Worm (Caenorhabditis elegans) whole organism, late embryonic: ENCODE measurements around the gene F54F7.3.
A peak's percentile ranks its signal among the peaks of the same experiment; 100 is the strongest.

Experiments
- C38D4.7 ChIP-seq: fragments of 200-800 bp; sonication (Bioruptor generic); optimal IDR thresholded peaks from 2 replicates; lab custom pipeline; 2018; ENCODE audit warnings: mild to moderate bottlenecking, missing genetic modification characterization, moderate library complexity, missing compliant biosample characterization
- K09A11.1 ChIP-seq: sonication (generic microtip); optimal IDR thresholded peaks from 2 replicates; lab custom pipeline; 2017; ENCODE audit warnings: antibody characterized with exemption, mild to moderate bottlenecking, missing genetic modification characterization, missing compliant biosample characterization; ENCODE audit not compliant: insufficient read depth
- T23F11.4 ChIP-seq: fragments of 200-800 bp; sonication (Bioruptor generic); optimal IDR thresholded peaks from 2 replicates; lab custom pipeline; 2018; ENCODE audit warnings: mild to moderate bottlenecking, missing genetic modification characterization, missing compliant biosample characterization
- Y22D7AL.16 ChIP-seq: sonication (generic microtip); optimal IDR thresholded peaks from 2 replicates; lab custom pipeline; 2016; ENCODE audit warnings: missing genetic modification characterization, missing compliant biosample characterization
- ama-1 ChIP-seq: fragments of 150-350 bp; optimal IDR thresholded peaks from 2 replicates; lab custom pipeline; 2014
- ceh-18 ChIP-seq: sonication (generic microtip); optimal IDR thresholded peaks from 2 replicates; lab custom pipeline; 2016; ENCODE audit warnings: missing genetic modification characterization, missing compliant biosample characterization
- ceh-2 ChIP-seq: sonication (generic microtip); optimal IDR thresholded peaks from 2 replicates; lab custom pipeline; 2016; ENCODE audit warnings: missing genotype, missing genetic modification characterization, missing compliant biosample characterization
- ceh-24 ChIP-seq: sonication (generic microtip); optimal IDR thresholded peaks from 2 replicates; lab custom pipeline; 2016; ENCODE audit warnings: mild to moderate bottlenecking, missing genetic modification characterization, missing compliant biosample characterization
- ceh-30 ChIP-seq: fragments of 150-350 bp; optimal IDR thresholded peaks from 2 replicates; lab custom pipeline; 2014; ENCODE audit warnings: missing biosample characterization, missing genetic modification characterization
- ceh-45 ChIP-seq: fragments of 200-800 bp; sonication (Bioruptor generic); IDR thresholded peaks from 2 replicates; pipeline ENCODE4 v1.3.6; 2022; ENCODE audit warnings: missing genetic modification reagents, missing genetic modification characterization, missing compliant biosample characterization
- ceh-48 ChIP-seq: sonication (generic microtip); optimal IDR thresholded peaks from 2 replicates; lab custom pipeline; 2016; ENCODE audit warnings: missing genetic modification characterization, inconsistent platforms, missing compliant biosample characterization
- che-1 ChIP-seq: sonication (generic microtip); optimal IDR thresholded peaks from 2 replicates; lab custom pipeline; 2016; ENCODE audit warnings: mild to moderate bottlenecking, missing genetic modification characterization, missing compliant biosample characterization
- dmd-4 ChIP-seq: sonication (generic microtip); optimal IDR thresholded peaks from 2 replicates; lab custom pipeline; 2016; ENCODE audit warnings: borderline replicate concordance, missing genetic modification characterization, missing compliant biosample characterization
- elt-2 ChIP-seq: sonication (generic microtip); optimal IDR thresholded peaks from 2 replicates; lab custom pipeline; 2016; ENCODE audit warnings: missing genetic modification reagents, missing genetic modification characterization, missing compliant biosample characterization
- elt-4 ChIP-seq: sonication (generic microtip); optimal IDR thresholded peaks from 2 replicates; lab custom pipeline; 2016; ENCODE audit warnings: missing genetic modification characterization, missing compliant biosample characterization
- ets-4 ChIP-seq: sonication (generic microtip); optimal IDR thresholded peaks from 2 replicates; lab custom pipeline; 2016; ENCODE audit warnings: missing genetic modification characterization, missing compliant biosample characterization
- fax-1 ChIP-seq: sonication (generic microtip); optimal IDR thresholded peaks from 2 replicates; lab custom pipeline; 2016; ENCODE audit warnings: missing genotype, missing genetic modification characterization, missing compliant biosample characterization
- fkh-10 ChIP-seq: fragments of 150-350 bp; optimal IDR thresholded peaks from 2 replicates; lab custom pipeline; 2014; ENCODE audit warnings: missing biosample characterization, missing genetic modification reagents, missing genetic modification characterization
- fkh-6 ChIP-seq: sonication (generic microtip); optimal IDR thresholded peaks from 2 replicates; lab custom pipeline; 2016; ENCODE audit warnings: missing genetic modification characterization, missing compliant biosample characterization
- gmeb-2 ChIP-seq: sonication (generic microtip); optimal IDR thresholded peaks from 2 replicates; lab custom pipeline; 2016; ENCODE audit warnings: missing genetic modification characterization, inconsistent platforms, missing compliant biosample characterization
- hlh-15 ChIP-seq: sonication (generic microtip); optimal IDR thresholded peaks from 2 replicates; lab custom pipeline; 2016; ENCODE audit warnings: missing genetic modification characterization, missing compliant biosample characterization
- lin-11 ChIP-seq: fragments of 200-800 bp; sonication (Bioruptor generic); optimal IDR thresholded peaks from 2 replicates; lab custom pipeline; 2018; ENCODE audit warnings: mild to moderate bottlenecking, missing genetic modification characterization, missing compliant biosample characterization
- mec-3 ChIP-seq: sonication (generic microtip); optimal IDR thresholded peaks from 2 replicates; lab custom pipeline; 2016; ENCODE audit warnings: borderline replicate concordance, missing genetic modification characterization, missing compliant biosample characterization
- nhr-11 ChIP-seq: fragments of 150-350 bp; optimal IDR thresholded peaks from 2 replicates; lab custom pipeline; 2014; ENCODE audit warnings: missing biosample characterization, missing genetic modification characterization
- npax-4 ChIP-seq: sonication (generic microtip); optimal IDR thresholded peaks from 2 replicates; lab custom pipeline; 2016; ENCODE audit warnings: missing genetic modification characterization, missing compliant biosample characterization
- pat-9 ChIP-seq: fragments of 200-800 bp; sonication (Bioruptor generic); optimal IDR thresholded peaks from 2 replicates; lab custom pipeline; 2018; ENCODE audit warnings: mild to moderate bottlenecking, missing genetic modification characterization, moderate library complexity, missing compliant biosample characterization
- pax-1 ChIP-seq: fragments of 150-350 bp; optimal IDR thresholded peaks from 2 replicates; lab custom pipeline; 2014; ENCODE audit warnings: missing biosample characterization, missing genetic modification characterization
- pqm-1 ChIP-seq: sonication (generic microtip); optimal IDR thresholded peaks from 2 replicates; lab custom pipeline; 2016; ENCODE audit warnings: missing genetic modification characterization, missing compliant biosample characterization
- pros-1 ChIP-seq: fragments of 150-350 bp; optimal IDR thresholded peaks from 2 replicates; lab custom pipeline; 2014; ENCODE audit warnings: missing biosample characterization, missing genetic modification reagents, missing genetic modification characterization
- ref-2 ChIP-seq: sonication (generic microtip); optimal IDR thresholded peaks from 2 replicates; lab custom pipeline; 2016; ENCODE audit warnings: missing genetic modification characterization, missing compliant biosample characterization
- sdc-2 ChIP-seq: sonication (generic microtip); optimal IDR thresholded peaks from 2 replicates; lab custom pipeline; 2016; ENCODE audit warnings: missing genotype, missing genetic modification characterization, missing compliant biosample characterization
- sox-4 ChIP-seq: sonication (generic microtip); optimal IDR thresholded peaks from 2 replicates; lab custom pipeline; 2017; ENCODE audit warnings: mild to moderate bottlenecking, missing genetic modification characterization, inconsistent platforms, missing compliant biosample characterization
- tbx-7 ChIP-seq: sonication (generic microtip); optimal IDR thresholded peaks from 2 replicates; lab custom pipeline; 2016; ENCODE audit warnings: missing genotype, missing genetic modification characterization, missing compliant biosample characterization
- ttx-3 ChIP-seq: sonication (generic microtip); optimal IDR thresholded peaks from 2 replicates; lab custom pipeline; 2016; ENCODE audit warnings: missing genetic modification reagents, missing genetic modification characterization, missing compliant biosample characterization
- unc-86 ChIP-seq: sonication (generic microtip); optimal IDR thresholded peaks from 2 replicates; lab custom pipeline; 2016; ENCODE audit warnings: missing genetic modification characterization, missing compliant biosample characterization

Gene F54F7.3

ce11 chrX:11872210-11872609 is 22.2 kb upstream of the F54F7.3 start:
- TF ChIP-seq ama-1 (lab: Kevin White, UChicago) (no peak), ttx-3 (tag; lab: Kevin White, UChicago) (no peak), sdc-2 (no peak), hlh-15 (tag; lab: Kevin White, UChicago) (no peak), ceh-24 (no peak), ceh-18 (tag; lab: Kevin White, UChicago) (no peak), fax-1 (tag; lab: Kevin White, UChicago) (no peak), ceh-48 (no peak), K09A11.1 (tag; lab: Kevin White, UChicago) (no peak), npax-4 (tag; lab: Kevin White, UChicago) (no peak), mec-3 (no peak), che-1 (tag; lab: Kevin White, UChicago) (no peak), lin-11 (tag; lab: Kevin White, UChicago) (no peak), nhr-11 (no peak)

ce11 chrX:11870393-11870792 is 20.4 kb upstream of the F54F7.3 start:
- no peak for TF ChIP-seq ttx-3 (tag; lab: Kevin White, UChicago)
- TF ChIP-seq sdc-2: peak; percentile 12
- peak; percentile 4 for TF ChIP-seq C38D4.7 (GFP tag; lab: Kevin White, UChicago)

- no peak for TF ChIP-seq tbx-7 (tag; lab: Kevin White, UChicago)
- no peak for TF ChIP-seq fkh-6
- no peak for TF ChIP-seq ets-4 (tag; lab: Kevin White, UChicago)
- TF ChIP-seq unc-86 (tag; lab: Kevin White, UChicago): no peak
- no peak for TF ChIP-seq gmeb-2 (tag; lab: Kevin White, UChicago)
- TF ChIP-seq dmd-4 (tag; lab: Kevin White, UChicago): no peak
- TF ChIP-seq Y22D7AL.16 (tag; lab: Kevin White, UChicago): no peak
- TF ChIP-seq ceh-45 (GFP tag; lab: Robert Waterston, UW): no peak
- TF ChIP-seq ceh-2 (tag; lab: Kevin White, UChicago): no peak
- no peak for TF ChIP-seq pqm-1
- TF ChIP-seq fkh-10 (GFP tag; lab: Kevin White, UChicago): no peak
- no peak for TF ChIP-seq lin-11 (tag; lab: Kevin White, UChicago)
- TF ChIP-seq pax-1: no peak
- TF ChIP-seq elt-4 (tag; lab: Kevin White, UChicago): no peak
- no peak for TF ChIP-seq elt-2 (tag; lab: Kevin White, UChicago)
- no peak for TF ChIP-seq nhr-11
Observed at ce11 chrX:11869260-11869659, 19.3 kb upstream of the F54F7.3 start, which contains the start of gene dot-1.2. Gene dot-1.2, minus strand, starts transcription at chrX:11869360.

ce11 chrX:11865083-11865482 is 15.1 kb upstream of the F54F7.3 start, which contains the start of gene F54F7.6:
Gene F54F7.6, plus strand, starts transcription at chrX:11865383.
- no peak for TF ChIP-seq ceh-30 (tag; lab: Kevin White, UChicago)
- TF ChIP-seq sox-4 (tag; lab: Kevin White, UChicago): no peak
- no peak for TF ChIP-seq T23F11.4
- no peak for TF ChIP-seq ref-2 (tag; lab: Kevin White, UChicago)

ce11 chrX:11863307-11863706 is 13.3 kb upstream of the F54F7.3 start, which contains the start of gene F54F7.10:
Gene F54F7.10, plus strand, starts transcription at chrX:11863607.
- TF ChIP-seq pat-9 (tag; lab: Kevin White, UChicago): no peak
- no peak for TF ChIP-seq pros-1 (tag; lab: Kevin White, UChicago)
- no peak for TF ChIP-seq gmeb-2 (tag; lab: Kevin White, UChicago)
- TF ChIP-seq pqm-1: no peak
- TF ChIP-seq, all 69 proteins: peak for 0
